Worm (Caenorhabditis elegans) whole organism, young adult: ENCODE data around the gene C17C3.6.

ENCODE experiments used
- B0019.2 ChIP-seq: fragments of 200-800 bp; sonication (Bioruptor generic); conservative IDR thresholded peaks from 2 replicates; pipeline ENCODE4 v1.3.6; 2022; ENCODE audit warnings: missing genetic modification reagents, missing genetic modification characterization, missing compliant biosample characterization
- B0035.1 ChIP-seq: sonication (generic microtip); optimal IDR thresholded peaks from 2 replicates; lab custom pipeline; 2016; ENCODE audit warnings: missing genetic modification characterization, mild to moderate bottlenecking, missing compliant biosample characterization, missing genotype, missing genetic modification reagents
- B0261.1 ChIP-seq: sonication (generic microtip); optimal IDR thresholded peaks from 2 replicates; lab custom pipeline; 2016; ENCODE audit warnings: mild to moderate bottlenecking, missing genetic modification characterization, moderate library complexity, missing compliant biosample characterization
- B0336.3 ChIP-seq: fragments of 200-800 bp; sonication (Bioruptor generic); IDR thresholded peaks from 2 replicates; pipeline ENCODE4 v1.3.6; 2022; ENCODE audit warnings: missing genetic modification characterization, missing compliant biosample characterization
- D2030.7 ChIP-seq: fragments of 200-800 bp; sonication (Bioruptor generic); IDR thresholded peaks from 2 replicates; pipeline ENCODE4 v1.3.6; 2022; ENCODE audit warnings: missing genetic modification reagents, missing genetic modification characterization, missing compliant biosample characterization
- F22D6.2 ChIP-seq: sonication (generic microtip); optimal IDR thresholded peaks from 2 replicates; lab custom pipeline; 2016; ENCODE audit warnings: mild to moderate bottlenecking, missing genetic modification characterization, missing compliant biosample characterization
- F23B12.7 ChIP-seq: sonication (generic microtip); optimal IDR thresholded peaks from 2 replicates; lab custom pipeline; 2017; ENCODE audit warnings: missing genetic modification characterization, mild to moderate bottlenecking, missing compliant biosample characterization, antibody characterized with exemption, moderate library complexity; ENCODE audit not compliant: insufficient read depth
- F33H1.4 ChIP-seq: fragments of 200-800 bp; sonication (Bioruptor generic); IDR thresholded peaks from 2 replicates; pipeline ENCODE4 v1.3.6; 2022; ENCODE audit warnings: missing genetic modification reagents, missing genetic modification characterization, missing compliant biosample characterization
- F57A8.1 ChIP-seq: fragments of 200-800 bp; sonication (Bioruptor generic); optimal IDR thresholded peaks from 2 replicates; lab custom pipeline; 2018; ENCODE audit warnings: mild to moderate bottlenecking, missing genetic modification characterization, moderate library complexity, missing compliant biosample characterization
- F57C9.4 ChIP-seq: sonication (generic microtip); optimal IDR thresholded peaks from 2 replicates; lab custom pipeline; 2017; ENCODE audit warnings: mild to moderate bottlenecking, missing genetic modification characterization, missing compliant biosample characterization
- Y56A3A.18 ChIP-seq: fragments of 200-800 bp; sonication (Bioruptor generic); IDR thresholded peaks from 2 replicates; pipeline ENCODE4 v1.3.6; 2022; ENCODE audit warnings: missing genetic modification reagents, missing genetic modification characterization, missing compliant biosample characterization
- Y67H2A.10 ChIP-seq: fragments of 200-800 bp; sonication (Bioruptor generic); conservative IDR thresholded peaks from 2 replicates; pipeline ENCODE4 v1.3.6; 2022; ENCODE audit warnings: missing genetic modification reagents, missing genetic modification characterization, missing compliant biosample characterization
- Y79H2A.3 ChIP-seq: fragments of 200-800 bp; sonication (Bioruptor generic); conservative IDR thresholded peaks from 2 replicates; pipeline ENCODE4 v1.3.6; 2022; ENCODE audit warnings: missing genetic modification reagents, missing genetic modification characterization, missing compliant biosample characterization
- atf-7 ChIP-seq: sonication (generic microtip); optimal IDR thresholded peaks from 2 replicates; lab custom pipeline; 2017; ENCODE audit warnings: mild to moderate bottlenecking, missing genetic modification characterization, missing compliant biosample characterization
- cebp-1 ChIP-seq, 2 experiments: fragments of 200-800 bp in 1 of 2; sonication (Bioruptor generic) in 1 of 2; sonication (generic microtip) in 1 of 2; IDR thresholded peaks in 1 of 2; optimal IDR thresholded peaks in 1 of 2; 2 replicates each; pipeline versions ENCODE4 v1.3.6 to Lab custom; 2017 to 2022; ENCODE audit warnings: missing compliant biosample characterization in 2 of 2, missing genetic modification characterization in 2 of 2, mild to moderate bottlenecking in 1 of 2, missing genetic modification reagents in 1 of 2, moderate library complexity in 1 of 2
- ceh-100 ChIP-seq: fragments of 200-800 bp; sonication (Bioruptor generic); IDR thresholded peaks from 2 replicates; pipeline ENCODE4 v1.3.6; 2022; ENCODE audit warnings: missing genetic modification reagents, missing genetic modification characterization, missing compliant biosample characterization
- ceh-79 ChIP-seq: sonication (generic microtip); optimal IDR thresholded peaks from 2 replicates; lab custom pipeline; 2017; ENCODE audit warnings: mild to moderate bottlenecking, missing genetic modification characterization, missing compliant biosample characterization
- chd-7 ChIP-seq: sonication (generic microtip); optimal IDR thresholded peaks from 2 replicates; lab custom pipeline; 2016; ENCODE audit warnings: mild to moderate bottlenecking, missing genetic modification characterization, moderate library complexity, missing compliant biosample characterization
- dpff-1 ChIP-seq: sonication (generic microtip); optimal IDR thresholded peaks from 2 replicates; lab custom pipeline; 2017; ENCODE audit warnings: mild to moderate bottlenecking, missing genetic modification characterization, missing compliant biosample characterization
- dpl-1 ChIP-seq: fragments of 150-350 bp; optimal IDR thresholded peaks from 2 replicates; lab custom pipeline; 2014; ENCODE audit warnings: missing biosample characterization, missing genetic modification reagents, missing genetic modification characterization
- egl-44 ChIP-seq: fragments of 200-800 bp; sonication (Bioruptor generic); IDR thresholded peaks from 2 replicates; pipeline ENCODE4 v1.3.6; 2022; ENCODE audit warnings: missing genetic modification reagents, missing genetic modification characterization, missing compliant biosample characterization
- ekl-4 ChIP-seq: fragments of 200-800 bp; sonication (Bioruptor generic); IDR thresholded peaks from 2 replicates; pipeline ENCODE4 v1.3.6; 2022; ENCODE audit warnings: missing genetic modification reagents, missing genetic modification characterization, missing compliant biosample characterization
- fkh-3 ChIP-seq: sonication (generic microtip); optimal IDR thresholded peaks from 2 replicates; lab custom pipeline; 2016; ENCODE audit warnings: mild to moderate bottlenecking, missing genetic modification characterization, missing compliant biosample characterization
- him-1 ChIP-seq: sonication (generic microtip); optimal IDR thresholded peaks from 2 replicates; lab custom pipeline; 2016; ENCODE audit warnings: missing genotype, missing genetic modification reagents, missing genetic modification characterization, missing compliant biosample characterization
- hlh-12 ChIP-seq: sonication (generic microtip); optimal IDR thresholded peaks from 2 replicates; lab custom pipeline; 2016; ENCODE audit warnings: missing genetic modification characterization, missing compliant biosample characterization
- hsf-1 ChIP-seq: fragments of 200-800 bp; sonication (Bioruptor generic); IDR thresholded peaks from 2 replicates; pipeline ENCODE4 v1.3.6; 2022; ENCODE audit warnings: missing genetic modification reagents, missing genetic modification characterization, missing compliant biosample characterization
- lin-35 ChIP-seq, 3 experiments: fragments of 150-350 bp in 2 of 3; sonication (generic microtip) in 1 of 3; optimal IDR thresholded peaks; 2 replicates each; lab custom pipeline; 2014 to 2018; ENCODE audit warnings: missing biosample characterization in 3 of 3, missing genetic modification characterization in 3 of 3, missing genetic modification reagents in 3 of 3
- lin-54 ChIP-seq: fragments of 200-800 bp; sonication (Bioruptor generic); optimal IDR thresholded peaks from 2 replicates; lab custom pipeline; 2018; ENCODE audit warnings: mild to moderate bottlenecking, missing genetic modification characterization, missing compliant biosample characterization
- madf-10 ChIP-seq: sonication (generic microtip); optimal IDR thresholded peaks from 2 replicates; lab custom pipeline; 2016; ENCODE audit warnings: mild to moderate bottlenecking, missing genetic modification characterization, missing compliant biosample characterization
- nfya-1 ChIP-seq: sonication (generic microtip); optimal IDR thresholded peaks from 2 replicates; lab custom pipeline; 2017; ENCODE audit warnings: antibody characterized with exemption, missing compliant biosample characterization, missing genetic modification characterization, borderline replicate concordance; ENCODE audit not compliant: insufficient read depth
- nfyb-1 ChIP-seq: fragments of 200-800 bp; sonication (Bioruptor generic); IDR thresholded peaks from 2 replicates; pipeline ENCODE4 v1.3.6; 2022; ENCODE audit warnings: missing genetic modification reagents, missing genetic modification characterization, missing compliant biosample characterization
- nhr-27 ChIP-seq: fragments of 200-800 bp; sonication (Bioruptor generic); optimal IDR thresholded peaks from 2 replicates; lab custom pipeline; 2018; ENCODE audit warnings: mild to moderate bottlenecking, missing genetic modification characterization, moderate library complexity, missing compliant biosample characterization
- nhr-80 ChIP-seq: sonication (generic microtip); optimal IDR thresholded peaks from 2 replicates; lab custom pipeline; 2016; ENCODE audit warnings: missing genetic modification characterization, missing compliant biosample characterization
- pbrm-1 ChIP-seq: fragments of 200-800 bp; sonication (Bioruptor generic); IDR thresholded peaks from 2 replicates; pipeline ENCODE4 v1.3.6; 2022; ENCODE audit warnings: missing genetic modification reagents, missing genetic modification characterization, missing compliant biosample characterization
- pha-4 ChIP-seq: fragments of 150-350 bp; sonication (generic microtip); optimal IDR thresholded peaks from 2 replicates; lab custom pipeline; 2014; ENCODE audit warnings: missing biosample characterization, missing genetic modification reagents, missing genetic modification characterization
- repo-1 ChIP-seq: sonication (generic microtip); optimal IDR thresholded peaks from 2 replicates; lab custom pipeline; 2017; ENCODE audit warnings: mild to moderate bottlenecking, missing genetic modification characterization, missing compliant biosample characterization
- rpc-1 ChIP-seq, 2 experiments: fragments of 150-350 bp in 1 of 2; sonication (generic microtip) in 1 of 2; optimal IDR thresholded peaks; 2 replicates each; lab custom pipeline; 2014 to 2018; ENCODE audit warnings: missing biosample characterization in 1 of 2, missing genetic modification characterization in 1 of 2, missing genetic modification reagents in 1 of 2, missing genotype in 1 of 2
- sdz-38 ChIP-seq: sonication (generic microtip); optimal IDR thresholded peaks from 2 replicates; lab custom pipeline; 2016; ENCODE audit warnings: missing genotype, missing genetic modification characterization, missing compliant biosample characterization
- sea-2 ChIP-seq: fragments of 200-800 bp; sonication (Bioruptor generic); IDR thresholded peaks from 2 replicates; pipeline ENCODE4 v1.3.6; 2022; ENCODE audit warnings: missing genetic modification characterization, missing compliant biosample characterization
- snpc-1.1 ChIP-seq: sonication (generic microtip); optimal IDR thresholded peaks from 2 replicates; lab custom pipeline; 2017; ENCODE audit warnings: missing genetic modification characterization, mild to moderate bottlenecking, missing compliant biosample characterization, antibody characterized with exemption, moderate library complexity, missing genotype, missing genetic modification reagents; ENCODE audit not compliant: insufficient read depth
- snpc-1.3 ChIP-seq: sonication (generic microtip); optimal IDR thresholded peaks from 2 replicates; lab custom pipeline; 2017; ENCODE audit warnings: missing genetic modification characterization, mild to moderate bottlenecking, missing compliant biosample characterization, antibody characterized with exemption, moderate library complexity, missing genotype, missing genetic modification reagents; ENCODE audit not compliant: insufficient read depth
- unc-130 ChIP-seq: sonication (generic microtip); optimal IDR thresholded peaks from 2 replicates; lab custom pipeline; 2016; ENCODE audit warnings: missing genetic modification reagents, missing genetic modification characterization, missing compliant biosample characterization
- xnd-1 ChIP-seq: sonication (generic microtip); optimal IDR thresholded peaks from 2 replicates; lab custom pipeline; 2016; ENCODE audit warnings: missing genotype, missing genetic modification reagents, missing genetic modification characterization, missing compliant biosample characterization
- ztf-18 ChIP-seq: sonication (generic microtip); optimal IDR thresholded peaks from 2 replicates; lab custom pipeline; 2016; ENCODE audit warnings: missing genotype, mild to moderate bottlenecking, missing genetic modification characterization, missing compliant biosample characterization
- ztf-28 ChIP-seq: fragments of 200-800 bp; sonication (Bioruptor generic); IDR thresholded peaks from 2 replicates; pipeline ENCODE4 v1.3.6; 2022; ENCODE audit warnings: missing genetic modification reagents, missing genetic modification characterization, missing compliant biosample characterization
- ztf-6 ChIP-seq: fragments of 200-800 bp; sonication (Bioruptor generic); IDR thresholded peaks from 2 replicates; pipeline ENCODE4 v1.3.6; 2022; ENCODE audit warnings: missing genetic modification reagents, missing genetic modification characterization, missing compliant biosample characterization

The C17C3.6 gene

ce11 chrII:5543476-5544144, 6.2 kb upstream of the C17C3.6 start (continued):
- TF ChIP-seq snpc-1.3 (tag; lab: Kevin White, UChicago) (peak; percentile 77), pbrm-1 (peak; percentile 99), Y56A3A.18 (GFP tag; lab: Robert Waterston, UW) (peak; percentile 91), F22D6.2 (tag; lab: Kevin White, UChicago) (peak; percentile 84), sdz-38 (peak; percentile 44), lin-35 (GFP tag; optimal IDR thresholded peaks at IDR 0.05; lab: Kevin White, UChicago) (peak in 2 of 3 experiments; percentile 73 to 91), lin-54 (GFP tag; lab: Kevin White, UChicago) (peak; percentile 93), madf-10 (tag; lab: Kevin White, UChicago) (peak; percentile 94), B0261.1 (tag; lab: Kevin White, UChicago) (peak; percentile 51), him-1 (tag; lab: Kevin White, UChicago) (peak; percentile 85), Y67H2A.10 (GFP tag; lab: Robert Waterston, UW) (peak; percentile 73), F33H1.4 (GFP tag; lab: Robert Waterston, UW) (peak; percentile 64), atf-7 (tag; lab: Kevin White, UChicago) (peak; percentile 98), B0019.2 (GFP tag; lab: Robert Waterston, UW) (no peak), snpc-1.1 (tag; lab: Kevin White, UChicago) (peak; percentile 95), xnd-1 (tag; lab: Kevin White, UChicago) (peak; percentile 15), D2030.7 (GFP tag; lab: Robert Waterston, UW) (peak; percentile 78), ztf-18 (peak; percentile 77), dpl-1 (peak; percentile 53), pha-4 (tag; lab: Kevin White, UChicago) (peak; percentile 95), sea-2 (GFP tag; lab: Robert Waterston, UW) (peak; percentile 77; the same call in 1 of the 2 replicates), B0336.3 (GFP tag; lab: Robert Waterston, UW) (peak; percentile 98), Y79H2A.3 (GFP tag; lab: Robert Waterston, UW) (peak; percentile 68; the same call in 1 of the 2 replicates), F23B12.7 (peak; percentile 93), F57C9.4 (tag; lab: Kevin White, UChicago) (peak; percentile 95), F57A8.1 (GFP tag; lab: Kevin White, UChicago) (peak; percentile 78), ceh-79 (tag; lab: Kevin White, UChicago) (peak; percentile 95), ztf-28 (GFP tag; lab: Robert Waterston, UW) (peak; percentile 63; the same call in 1 of the 2 replicates), ztf-6 (GFP tag; lab: Robert Waterston, UW) (0 out of 2 replicates have a peak, but pooled peaks have one; percentile 44), ekl-4 (GFP tag; lab: Robert Waterston, UW) (peak; percentile 96), nfyb-1 (peak; percentile 98), repo-1 (tag; lab: Kevin White, UChicago) (peak; percentile 98), ceh-100 (GFP tag; lab: Robert Waterston, UW) (peak; percentile 84), nhr-27 (tag; lab: Kevin White, UChicago) (peak; percentile 89), chd-7 (tag; lab: Kevin White, UChicago) (peak; percentile 97), rpc-1 (optimal IDR thresholded peaks at IDR 0.05; lab: Kevin White, UChicago) (peak; percentile 8), rpc-1 (tag; optimal IDR thresholded peaks at IDR 0.05; lab: Kevin White, UChicago) (peak; percentile 5), nhr-80 (tag; lab: Kevin White, UChicago) (peak; percentile 45), dpff-1 (tag; lab: Kevin White, UChicago) (peak; percentile 97), hlh-12 (tag; lab: Kevin White, UChicago) (peak; percentile 39), fkh-3 (peak; percentile 82), nfya-1 (no peak), egl-44 (GFP tag; lab: Robert Waterston, UW) (peak; percentile 93), hsf-1 (GFP tag; lab: Robert Waterston, UW) (peak; percentile 67), unc-130 (GFP tag; lab: Kevin White, UChicago) (peak; percentile 72), B0035.1 (tag; lab: Kevin White, UChicago) (peak; percentile 94), cebp-1 (GFP tag; IDR thresholded peaks at IDR 0.05; lab: Robert Waterston, UW) (peak; percentile 69), cebp-1 (tag; optimal IDR thresholded peaks at IDR 0.05; lab: Kevin White, UChicago) (peak; percentile 95)
